Fruit fly (Drosophila melanogaster): ENCODE data around the gene CG15543.

DNA sequence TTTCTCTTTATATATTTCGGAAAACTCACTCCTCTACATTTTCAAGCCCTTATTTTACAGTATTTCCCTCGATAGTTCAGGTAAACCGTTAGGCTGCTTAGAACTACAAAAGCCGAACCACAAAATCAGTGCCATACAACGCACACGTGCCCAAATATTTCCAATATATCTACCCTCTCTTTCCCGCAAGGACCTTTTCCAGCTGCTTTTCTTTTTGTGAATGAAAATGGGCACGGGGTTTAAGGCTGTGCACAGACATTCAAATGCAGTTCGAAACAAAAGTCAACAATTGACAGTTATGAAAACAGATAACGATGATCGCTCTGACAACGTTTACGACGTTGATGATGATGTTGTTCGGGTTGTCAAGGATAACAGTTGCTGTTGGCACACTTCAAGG, 19.6 kb downstream of the CG15543 start:
- TF ChIP-seq ttk (optimal IDR thresholded peaks at IDR 0.05) (no peak), insv (optimal IDR thresholded peaks at IDR 0.05) (no peak)
